Worm (Caenorhabditis elegans): ENCODE data around the gene str-40.

DNA sequence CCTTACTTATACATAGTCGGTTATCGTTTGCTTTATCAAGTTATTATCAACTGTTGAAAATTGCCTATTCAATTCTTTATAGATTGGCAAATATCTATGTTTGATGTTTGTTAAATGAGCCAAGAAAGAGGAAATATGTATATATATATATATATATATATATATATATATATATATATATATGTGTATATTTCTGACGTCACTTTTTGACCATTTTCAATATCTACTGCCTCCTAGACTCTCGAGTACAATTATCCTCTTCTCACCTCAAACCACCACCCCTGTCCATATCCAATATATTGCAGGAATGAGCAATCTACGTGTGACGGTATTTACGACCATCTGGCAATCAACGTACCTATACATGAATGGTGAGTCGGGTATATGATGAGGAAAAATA lies 24.2 kb downstream of the str-40 start, which contains the start of gene F59D6.1:
- TF ChIP-seq nhr-77 (tag; optimal IDR thresholded peaks at IDR 0.05) (no peak), pha-4 (tag; optimal IDR thresholded peaks at IDR 0.05) (no peak), pqm-1 (tag; optimal IDR thresholded peaks at IDR 0.05) (no peak), nhr-237 (tag; optimal IDR thresholded peaks at IDR 0.05) (no peak), tbx-2 (tag; optimal IDR thresholded peaks at IDR 0.05) (no peak), ceh-82 (tag; optimal IDR thresholded peaks at IDR 0.05) (no peak), nhr-11 (tag; optimal IDR thresholded peaks at IDR 0.05) (no peak)

Data from whole organism, L3 larva.